Worm (Caenorhabditis elegans) whole organism, mixed stage, embryonic: ENCODE results near the gene F57F4.2.
A peak's percentile ranks its signal among the peaks of the same experiment; 100 is the strongest.

Source experiments
- bed-3 ChIP-seq: fragments of 200-800 bp; sonication (Bioruptor generic); optimal IDR thresholded peaks from 3 replicates; lab custom pipeline; 2018; ENCODE audit warnings: mild to moderate bottlenecking, missing genetic modification characterization, moderate library complexity, missing compliant biosample characterization
- blmp-1 ChIP-seq: fragments of 150-350 bp; optimal IDR thresholded peaks from 2 replicates; lab custom pipeline; 2014; ENCODE audit warnings: missing biosample characterization, missing genetic modification characterization
- ceh-39 ChIP-seq: fragments of 150-350 bp; optimal IDR thresholded peaks from 2 replicates; lab custom pipeline; 2014; ENCODE audit warnings: missing biosample characterization, missing genetic modification characterization
- ceh-43 ChIP-seq: fragments of 200-800 bp; sonication (Bioruptor generic); optimal IDR thresholded peaks from 2 replicates; lab custom pipeline; 2018; ENCODE audit warnings: mild to moderate bottlenecking, missing genetic modification characterization, moderate library complexity, missing compliant biosample characterization
- ceh-83 ChIP-seq: fragments of 200-800 bp; sonication (Bioruptor generic); optimal IDR thresholded peaks from 2 replicates; lab custom pipeline; 2018; ENCODE audit warnings: mild to moderate bottlenecking, missing genetic modification characterization, missing compliant biosample characterization
- ces-1 ChIP-seq: fragments of 150-350 bp; optimal IDR thresholded peaks from 2 replicates; lab custom pipeline; 2014; ENCODE audit warnings: missing biosample characterization, missing genetic modification reagents, missing genetic modification characterization
- drap-1 ChIP-seq: fragments of 200-800 bp; sonication (Bioruptor generic); optimal IDR thresholded peaks from 3 replicates; lab custom pipeline; 2018; ENCODE audit warnings: mild to moderate bottlenecking, missing genetic modification characterization, missing compliant biosample characterization
- elt-1 ChIP-seq: sonication (generic microtip); optimal IDR thresholded peaks from 2 replicates; lab custom pipeline; 2017; ENCODE audit warnings: missing genetic modification characterization, mild to moderate bottlenecking, missing compliant biosample characterization, antibody characterized with exemption, moderate library complexity, borderline replicate concordance; ENCODE audit not compliant: insufficient read depth
- elt-3 ChIP-seq: fragments of 150-350 bp; optimal IDR thresholded peaks from 2 replicates; lab custom pipeline; 2014; ENCODE audit warnings: missing biosample characterization, missing genetic modification characterization
- flh-1 ChIP-seq: fragments of 200-800 bp; sonication (Bioruptor generic); optimal IDR thresholded peaks from 2 replicates; lab custom pipeline; 2018; ENCODE audit warnings: mild to moderate bottlenecking, missing genetic modification characterization, moderate library complexity, missing compliant biosample characterization
- ham-2 ChIP-seq: fragments of 200-800 bp; sonication (Bioruptor generic); optimal IDR thresholded peaks from 2 replicates; lab custom pipeline; 2018; ENCODE audit warnings: mild to moderate bottlenecking, missing genetic modification characterization, missing compliant biosample characterization
- lin-13 ChIP-seq: fragments of 150-350 bp; optimal IDR thresholded peaks from 2 replicates; lab custom pipeline; 2014; ENCODE audit warnings: missing biosample characterization, missing genetic modification characterization
- lin-32 ChIP-seq: fragments of 200-800 bp; sonication (Bioruptor generic); optimal IDR thresholded peaks from 2 replicates; lab custom pipeline; 2018; ENCODE audit warnings: mild to moderate bottlenecking, missing genetic modification characterization, missing compliant biosample characterization
- lsy-2 ChIP-seq: fragments of 150-350 bp; optimal IDR thresholded peaks from 2 replicates; lab custom pipeline; 2014; ENCODE audit warnings: missing biosample characterization, missing genetic modification characterization
- mab-5 ChIP-seq: fragments of 150-350 bp; optimal IDR thresholded peaks from 2 replicates; lab custom pipeline; 2014; ENCODE audit warnings: missing biosample characterization, missing genetic modification characterization
- mep-1 ChIP-seq: fragments of 150-350 bp; optimal IDR thresholded peaks from 2 replicates; lab custom pipeline; 2017; ENCODE audit warnings: missing biosample characterization, missing genetic modification reagents, missing genetic modification characterization, inconsistent platforms
- mls-2 ChIP-seq: sonication (generic microtip); optimal IDR thresholded peaks from 2 replicates; lab custom pipeline; 2016; ENCODE audit warnings: mild to moderate bottlenecking, missing genetic modification characterization, moderate library complexity, missing compliant biosample characterization
- nhr-2 ChIP-seq: fragments of 150-350 bp; optimal IDR thresholded peaks from 2 replicates; lab custom pipeline; 2014; ENCODE audit warnings: missing biosample characterization, missing genetic modification characterization
- nhr-237 ChIP-seq: fragments of 150-350 bp; optimal IDR thresholded peaks from 2 replicates; lab custom pipeline; 2014; ENCODE audit warnings: missing biosample characterization, missing genetic modification characterization
- nhr-28 ChIP-seq: fragments of 150-350 bp; optimal IDR thresholded peaks from 2 replicates; lab custom pipeline; 2014; ENCODE audit warnings: missing biosample characterization, missing genetic modification characterization
- nhr-76 ChIP-seq: sonication (generic microtip); optimal IDR thresholded peaks from 2 replicates; lab custom pipeline; 2017; ENCODE audit warnings: missing biosample characterization, missing genetic modification characterization
- pha-4 ChIP-seq: fragments of 150-350 bp; optimal IDR thresholded peaks from 2 replicates; lab custom pipeline; 2018; ENCODE audit warnings: missing biosample characterization, missing genetic modification reagents, missing genetic modification characterization
- sem-2 ChIP-seq: fragments of 200-800 bp; sonication (Bioruptor generic); optimal IDR thresholded peaks from 2 replicates; lab custom pipeline; 2018; ENCODE audit warnings: mild to moderate bottlenecking, missing genetic modification characterization, missing compliant biosample characterization
- snpc-4 ChIP-seq: fragments of 150-350 bp; optimal IDR thresholded peaks from 2 replicates; lab custom pipeline; 2014; ENCODE audit warnings: missing biosample characterization, missing genetic modification characterization
- sptf-1 ChIP-seq: sonication (generic microtip); optimal IDR thresholded peaks from 2 replicates; lab custom pipeline; 2017; ENCODE audit warnings: mild to moderate bottlenecking, missing genetic modification characterization, moderate library complexity, missing compliant biosample characterization
- tbx-8 ChIP-seq: fragments of 200-800 bp; sonication (Bioruptor generic); optimal IDR thresholded peaks from 2 replicates; lab custom pipeline; 2018; ENCODE audit warnings: mild to moderate bottlenecking, missing genetic modification characterization, moderate library complexity, missing compliant biosample characterization
- unc-120 ChIP-seq: sonication (generic microtip); optimal IDR thresholded peaks from 2 replicates; lab custom pipeline; 2017; ENCODE audit warnings: missing genetic modification characterization, missing compliant biosample characterization; ENCODE audit not compliant: poor library complexity, severe bottlenecking
- unc-39 ChIP-seq: fragments of 150-350 bp; optimal IDR thresholded peaks from 2 replicates; lab custom pipeline; 2014; ENCODE audit warnings: missing biosample characterization, missing genetic modification characterization
- zip-8 ChIP-seq: fragments of 150-350 bp; optimal IDR thresholded peaks from 2 replicates; lab custom pipeline; 2014; ENCODE audit warnings: missing biosample characterization, missing genetic modification characterization
- ztf-11 ChIP-seq: fragments of 150-350 bp; optimal IDR thresholded peaks from 2 replicates; lab custom pipeline; 2014; ENCODE audit warnings: missing biosample characterization, missing genetic modification characterization

F57F4.2 gene

ce11 chrV:6351122-6351521 is 38.4 kb downstream of the F57F4.2 start:
- TF ChIP-seq blmp-1 (tag; lab: Kevin White, UChicago) = peak; percentile 95
- TF ChIP-seq nhr-237 (tag; lab: Kevin White, UChicago) = no peak

- TF ChIP-seq ztf-11 (tag; lab: Kevin White, UChicago) (no peak), lin-13 (no peak), pha-4 (no peak), elt-3 (tag; lab: Kevin White, UChicago) (no peak), bed-3 (no peak), drap-1 (GFP tag; lab: Kevin White, UChicago) (no peak), nhr-28 (tag; lab: Kevin White, UChicago) (no peak), sem-2 (GFP tag; lab: Kevin White, UChicago) (no peak)
- TF ChIP-seq, all 35 proteins: peak for 0
Measured at ce11 chrV:6350109-6350508, 39.4 kb downstream of the F57F4.2 start.

ce11 chrV:6349597-6349996 is 39.9 kb downstream of the F57F4.2 start:
- no peak for TF ChIP-seq snpc-4 (tag; lab: Kevin White, UChicago)
- TF ChIP-seq lin-13 = no peak
- TF ChIP-seq nhr-237 (tag; lab: Kevin White, UChicago) = no peak
- no peak for TF ChIP-seq zip-8 (tag; lab: Kevin White, UChicago)
- no peak for TF ChIP-seq lin-32 (GFP tag; lab: Kevin White, UChicago)
- TF ChIP-seq drap-1 (GFP tag; lab: Kevin White, UChicago) = no peak
- no peak for TF ChIP-seq nhr-2 (tag; lab: Kevin White, UChicago)
- TF ChIP-seq sem-2 (GFP tag; lab: Kevin White, UChicago) = no peak
- no peak for TF ChIP-seq elt-3 (tag; lab: Kevin White, UChicago)
- no peak for TF ChIP-seq unc-120 (tag; lab: Kevin White, UChicago)
- TF ChIP-seq ztf-11 (tag; lab: Kevin White, UChicago) = no peak
- no peak for TF ChIP-seq flh-1
- TF ChIP-seq ceh-83 (GFP tag; lab: Kevin White, UChicago) = no peak
- TF ChIP-seq nhr-76 (tag; lab: Kevin White, UChicago) = no peak
- TF ChIP-seq unc-39 (tag; lab: Kevin White, UChicago) = no peak
- TF ChIP-seq blmp-1 (tag; lab: Kevin White, UChicago) = no peak
- TF ChIP-seq pha-4 = no peak

- TF ChIP-seq elt-1 (tag; lab: Kevin White, UChicago) = no peak
- no peak for TF ChIP-seq lin-32 (GFP tag; lab: Kevin White, UChicago)
- TF ChIP-seq ham-2 = no peak
- TF ChIP-seq tbx-8 (GFP tag; lab: Kevin White, UChicago) = no peak
- no peak for TF ChIP-seq pha-4
- no peak for TF ChIP-seq blmp-1 (tag; lab: Kevin White, UChicago)
- TF ChIP-seq ztf-11 (tag; lab: Kevin White, UChicago) = no peak
- no peak for TF ChIP-seq sptf-1
- TF ChIP-seq nhr-2 (tag; lab: Kevin White, UChicago) = no peak
- no peak for TF ChIP-seq bed-3
- TF ChIP-seq unc-120 (tag; lab: Kevin White, UChicago) = no peak
- no peak for TF ChIP-seq elt-3 (tag; lab: Kevin White, UChicago)
- no peak for TF ChIP-seq ceh-39 (tag; lab: Kevin White, UChicago)
- TF ChIP-seq drap-1 (GFP tag; lab: Kevin White, UChicago) = no peak
- TF ChIP-seq mls-2 (tag; lab: Kevin White, UChicago) = no peak
- TF ChIP-seq mep-1 (tag; lab: Kevin White, UChicago) = no peak
- TF ChIP-seq ces-1 = no peak
- no peak for TF ChIP-seq sem-2 (GFP tag; lab: Kevin White, UChicago)
- no peak for TF ChIP-seq mab-5
Measured at ce11 chrV:6348133-6348532, 41.4 kb downstream of the F57F4.2 start.

- TF ChIP-seq lsy-2 (tag; lab: Kevin White, UChicago) = no peak
- TF ChIP-seq elt-1 (tag; lab: Kevin White, UChicago) = no peak
- TF ChIP-seq zip-8 (tag; lab: Kevin White, UChicago) = no peak
- TF ChIP-seq nhr-76 (tag; lab: Kevin White, UChicago) = no peak
- TF ChIP-seq lin-13 = no peak
- no peak for TF ChIP-seq nhr-2 (tag; lab: Kevin White, UChicago)
- TF ChIP-seq flh-1 = no peak
- no peak for TF ChIP-seq ceh-43 (GFP tag; lab: Kevin White, UChicago)
- TF ChIP-seq sptf-1 = no peak
- TF ChIP-seq ham-2 = no peak
- TF ChIP-seq, all 35 proteins: peak for 0
Measured at ce11 chrV:6346906-6347305, 42.6 kb downstream of the F57F4.2 start.
